Fruit fly (Drosophila melanogaster): ENCODE results near the gene CG18747.

The CG18747 gene

dm6 chr3R:7809662-7810621, 26.7 kb upstream of the CG18747 start, which contains the start of the genes CG2993 and sgll:
TSS of gene CG2993 (minus strand) at chr3R:7810014.
TSS of gene sgll (plus strand) at chr3R:7810532.
- TF ChIP-seq CG8159 (tag; optimal IDR thresholded peaks at IDR 0.05) (no peak), CG34367 (tag; optimal IDR thresholded peaks at IDR 0.05) (peak; percentile 69), fd96Ca (GFP tag; IDR thresholded peaks at IDR 0.05) (no peak), CG15710 (tag; optimal IDR thresholded peaks at IDR 0.05) (peak; percentile 58), CG9948 (tag; optimal IDR thresholded peaks at IDR 0.05) (peak; percentile 34), CG13204 (GFP tag; optimal IDR thresholded peaks at IDR 0.05) (no peak), gl (tag; optimal IDR thresholded peaks at IDR 0.05) (no peak), Pif1A (GFP tag; optimal IDR thresholded peaks at IDR 0.05) (no peak), D1 (tag; optimal IDR thresholded peaks at IDR 0.05) (no peak), EcR (GFP tag; optimal IDR thresholded peaks at IDR 0.05) (no peak), Ets98B (GFP tag; IDR thresholded peaks at IDR 0.05) (peak; percentile 5; the same call in 1 of the 2 replicates), CG17806 (tag; optimal IDR thresholded peaks at IDR 0.05) (no peak), Snoo (tag; optimal IDR thresholded peaks at IDR 0.05) (peak; percentile 79), Pif1B (GFP tag; optimal IDR thresholded peaks at IDR 0.05) (no peak), CG10348 (GFP tag; IDR thresholded peaks at IDR 0.05) (no peak), CG4496 (GFP tag; IDR thresholded peaks at IDR 0.05) (peak; percentile 83), rn (GFP tag; IDR thresholded peaks at IDR 0.05) (peak; percentile 66), CG12605 (GFP tag; IDR thresholded peaks at IDR 0.05) (no peak), CG14655 (GFP tag; optimal IDR thresholded peaks at IDR 0.05) (peak; percentile 56), CG32121 (GFP tag; IDR thresholded peaks at IDR 0.05) (no peak), CG8301 (tag; optimal IDR thresholded peaks at IDR 0.05) (no peak)

DNA sequence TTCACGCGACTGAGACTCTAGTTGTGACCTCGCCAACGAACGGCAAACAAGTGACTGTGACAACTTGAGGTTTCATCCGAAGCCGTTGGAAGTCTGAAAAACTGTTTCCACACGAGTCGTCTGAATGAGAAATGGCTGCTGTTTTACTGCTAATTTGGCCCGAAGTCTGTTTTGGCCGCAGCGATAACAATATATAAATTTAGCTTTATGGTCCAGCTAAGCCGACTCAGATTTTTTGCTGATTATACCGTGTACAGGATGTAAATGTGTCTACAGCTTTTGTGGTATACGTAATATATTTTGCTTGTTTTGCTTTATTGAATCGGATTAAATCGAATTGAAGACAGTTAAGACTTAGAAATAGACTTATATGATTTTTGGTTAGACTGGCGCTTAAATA, 21.1 kb upstream of the CG18747 start, which contains the start of gene CG18268:
TSS of gene CG18268 (minus strand) at position 101 of the 400 bp plus-strand sequence.
- TF ChIP-seq rn (GFP tag; IDR thresholded peaks at IDR 0.05) = no peak
- TF ChIP-seq CG13204 (GFP tag; optimal IDR thresholded peaks at IDR 0.05) = no peak
- TF ChIP-seq CG34367 (tag; optimal IDR thresholded peaks at IDR 0.05) = no peak
- TF ChIP-seq Pif1B (GFP tag; optimal IDR thresholded peaks at IDR 0.05) = no peak
- no peak for TF ChIP-seq CG10348 (GFP tag; IDR thresholded peaks at IDR 0.05)
- TF ChIP-seq CG9948 (tag; optimal IDR thresholded peaks at IDR 0.05) = no peak
- TF ChIP-seq D1 (tag; optimal IDR thresholded peaks at IDR 0.05) = no peak
- no peak for TF ChIP-seq CG4496 (GFP tag; IDR thresholded peaks at IDR 0.05)
- no peak for TF ChIP-seq CG32121 (GFP tag; IDR thresholded peaks at IDR 0.05)
- TF ChIP-seq CG14655 (GFP tag; optimal IDR thresholded peaks at IDR 0.05) = no peak

dm6 chr3R:7802693-7803092, 19.4 kb upstream of the CG18747 start, which contains the start of gene CG3014:
TSS of gene CG3014 (minus strand) at chr3R:7802793.
- no peak for TF ChIP-seq CG8301 (tag; optimal IDR thresholded peaks at IDR 0.05)
- TF ChIP-seq CG13204 (GFP tag; optimal IDR thresholded peaks at IDR 0.05) = no peak
- TF ChIP-seq CG9948 (tag; optimal IDR thresholded peaks at IDR 0.05) = no peak
- no peak for TF ChIP-seq CG32121 (GFP tag; IDR thresholded peaks at IDR 0.05)
- TF ChIP-seq Pif1A (GFP tag; optimal IDR thresholded peaks at IDR 0.05) = no peak
- no peak for TF ChIP-seq CG12605 (GFP tag; IDR thresholded peaks at IDR 0.05)
- no peak for TF ChIP-seq gl (tag; optimal IDR thresholded peaks at IDR 0.05)
- TF ChIP-seq CG4496 (GFP tag; IDR thresholded peaks at IDR 0.05) = no peak
- no peak for TF ChIP-seq rn (GFP tag; IDR thresholded peaks at IDR 0.05)
- TF ChIP-seq CG17806 (tag; optimal IDR thresholded peaks at IDR 0.05) = no peak
- TF ChIP-seq CG8159 (tag; optimal IDR thresholded peaks at IDR 0.05) = no peak
- no peak for TF ChIP-seq CG14655 (GFP tag; optimal IDR thresholded peaks at IDR 0.05)
- no peak for TF ChIP-seq fd96Ca (GFP tag; IDR thresholded peaks at IDR 0.05)
- TF ChIP-seq Ets98B (GFP tag; IDR thresholded peaks at IDR 0.05) = no peak
- no peak for TF ChIP-seq CG34367 (tag; optimal IDR thresholded peaks at IDR 0.05)
- TF ChIP-seq Pif1B (GFP tag; optimal IDR thresholded peaks at IDR 0.05) = no peak
- no peak for TF ChIP-seq CG15710 (tag; optimal IDR thresholded peaks at IDR 0.05)
- TF ChIP-seq EcR (GFP tag; optimal IDR thresholded peaks at IDR 0.05) = no peak
- TF ChIP-seq D1 (tag; optimal IDR thresholded peaks at IDR 0.05) = no peak

DNA sequence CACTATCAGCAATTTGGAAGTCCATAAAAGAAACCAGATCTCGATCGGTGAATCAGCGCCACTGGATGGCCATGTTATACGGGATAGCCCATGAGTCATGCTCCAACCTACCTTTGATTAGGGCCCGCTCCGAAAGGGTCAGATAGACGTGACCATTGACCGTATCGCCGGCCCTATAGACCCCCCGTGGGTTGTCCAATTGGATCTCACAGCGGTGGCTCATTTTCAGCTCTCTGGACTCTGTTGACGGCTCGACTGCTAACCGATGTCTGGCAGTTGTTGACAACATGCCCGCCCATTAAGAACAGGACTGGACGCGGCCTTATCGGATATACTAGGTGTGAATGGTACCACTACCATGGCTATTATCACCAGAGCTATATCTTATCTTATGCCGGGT, 15.3 kb upstream of the CG18747 start, which contains the start of gene CG18744:
TSS of gene CG18744 (minus strand) at position 247 of the 400 bp plus-strand sequence.
- TF ChIP-seq CG8159 (tag; optimal IDR thresholded peaks at IDR 0.05) (no peak), CG15710 (tag; optimal IDR thresholded peaks at IDR 0.05) (no peak), CG10348 (GFP tag; IDR thresholded peaks at IDR 0.05) (no peak), CG14655 (GFP tag; optimal IDR thresholded peaks at IDR 0.05) (no peak), gl (tag; optimal IDR thresholded peaks at IDR 0.05) (no peak), CG17806 (tag; optimal IDR thresholded peaks at IDR 0.05) (no peak), CG34367 (tag; optimal IDR thresholded peaks at IDR 0.05) (no peak), CG8301 (tag; optimal IDR thresholded peaks at IDR 0.05) (no peak), fd96Ca (GFP tag; IDR thresholded peaks at IDR 0.05) (no peak), rn (GFP tag; IDR thresholded peaks at IDR 0.05) (no peak), D1 (tag; optimal IDR thresholded peaks at IDR 0.05) (no peak), CG9948 (tag; optimal IDR thresholded peaks at IDR 0.05) (no peak), Pif1A (GFP tag; optimal IDR thresholded peaks at IDR 0.05) (no peak), Pif1B (GFP tag; optimal IDR thresholded peaks at IDR 0.05) (no peak), Ets98B (GFP tag; IDR thresholded peaks at IDR 0.05) (no peak), EcR (GFP tag; optimal IDR thresholded peaks at IDR 0.05) (no peak), CG32121 (GFP tag; IDR thresholded peaks at IDR 0.05) (no peak), CG13204 (GFP tag; optimal IDR thresholded peaks at IDR 0.05) (no peak), CG12605 (GFP tag; IDR thresholded peaks at IDR 0.05) (no peak)

DNA sequence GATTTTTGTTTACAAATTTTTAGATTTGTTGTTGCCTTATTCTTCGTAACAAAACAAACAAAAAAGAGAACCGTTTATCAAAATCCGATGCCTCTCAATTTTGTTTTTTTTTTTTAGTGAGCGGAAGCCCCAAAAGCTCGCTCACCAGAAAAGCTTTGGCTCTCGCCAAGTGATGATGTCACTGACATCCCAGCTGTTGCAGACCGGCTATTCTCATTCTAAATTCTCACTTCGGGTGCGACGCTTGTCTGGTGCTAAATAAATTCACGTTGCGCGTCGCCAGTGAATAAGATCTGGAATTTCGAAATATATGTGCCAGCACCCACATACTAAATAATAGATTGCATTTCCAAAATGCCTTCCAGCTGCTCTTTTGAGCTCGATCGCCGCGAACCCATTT, 10.6 kb upstream of the CG18747 start, which contains the start of gene CG2641:
TSS of gene CG2641 (plus strand) at position 215 of the 400 bp plus-strand sequence.
- TF ChIP-seq fd96Ca (GFP tag; IDR thresholded peaks at IDR 0.05) (peak; percentile 69; the same call in 2 of the 3 replicates), rn (GFP tag; IDR thresholded peaks at IDR 0.05) (no peak), CG32121 (GFP tag; IDR thresholded peaks at IDR 0.05) (peak; percentile 86), CG14655 (GFP tag; optimal IDR thresholded peaks at IDR 0.05) (peak; percentile 53), CG12605 (GFP tag; IDR thresholded peaks at IDR 0.05) (peak; percentile 93), CG8301 (tag; optimal IDR thresholded peaks at IDR 0.05) (no peak), Ets98B (GFP tag; IDR thresholded peaks at IDR 0.05) (peak; percentile 87), EcR (GFP tag; optimal IDR thresholded peaks at IDR 0.05) (peak; percentile 77), CG4496 (GFP tag; IDR thresholded peaks at IDR 0.05) (peak; percentile 90), CG8159 (tag; optimal IDR thresholded peaks at IDR 0.05) (peak; percentile 36), Pif1A (GFP tag; optimal IDR thresholded peaks at IDR 0.05) (peak; percentile 54), CG9948 (tag; optimal IDR thresholded peaks at IDR 0.05) (no peak), CG13204 (GFP tag; optimal IDR thresholded peaks at IDR 0.05) (peak; percentile 43), gl (tag; optimal IDR thresholded peaks at IDR 0.05) (peak; percentile 63), CG34367 (tag; optimal IDR thresholded peaks at IDR 0.05) (peak; percentile 52), Pif1B (GFP tag; optimal IDR thresholded peaks at IDR 0.05) (peak; percentile 53), CG15710 (tag; optimal IDR thresholded peaks at IDR 0.05) (no peak), CG17806 (tag; optimal IDR thresholded peaks at IDR 0.05) (no peak)
